Fruit fly (Drosophila melanogaster): ENCODE measurements around the gene Nepl8.
A peak's percentile ranks its signal among the peaks of the same experiment; 100 is the strongest.

- no peak for TF ChIP-seq Hr83 (GFP tag; optimal IDR thresholded peaks at IDR 0.05; ENCODE audit: poor library complexity, severe bottlenecking)
- peak; percentile 91 for TF ChIP-seq Sp1 (GFP tag; optimal IDR thresholded peaks at IDR 0.05)
- peak; percentile 84 for TF ChIP-seq psq (GFP tag; optimal IDR thresholded peaks at IDR 0.05)
- no peak for TF ChIP-seq lola (GFP tag; optimal IDR thresholded peaks at IDR 0.05)
- TF ChIP-seq Myc (optimal IDR thresholded peaks at IDR 0.05): peak; percentile 56
- TF ChIP-seq usp (GFP tag; optimal IDR thresholded peaks at IDR 0.05): no peak
- no peak for TF ChIP-seq Vsx2 (GFP tag; optimal IDR thresholded peaks at IDR 0.05; ENCODE audit: partially characterized antibody)
These were observed 4.8 kb downstream of the Nepl8 start for dm6 chr2L:16492617-16493203.
